Fruit fly (Drosophila melanogaster) whole organism, embryonic: ENCODE data around the gene CG33124.

Experiments
- Aef1 ChIP-seq: fragments of 200-800 bp; sonication (Bioruptor generic); IDR thresholded peaks from 3 replicates; pipeline ENCODE4 v1.3.6; 2022; ENCODE audit warnings: missing biosample characterization, missing genetic modification characterization
- BEAF-32 ChIP-seq: fragments of 200-800 bp; sonication (Bioruptor generic); optimal IDR thresholded peaks from 3 replicates; lab custom pipeline; 2017; ENCODE audit warnings: missing biosample characterization, missing genetic modification characterization, mild to moderate bottlenecking, moderate library complexity, missing genetic modification reagents
- CG10959 ChIP-seq: fragments of 200-800 bp; sonication (Bioruptor generic); IDR thresholded peaks from 2 replicates; pipeline ENCODE4 v1.3.6; 2022; ENCODE audit warnings: missing biosample characterization, missing genetic modification characterization
- CG12071 ChIP-seq: fragments of 200-800 bp; sonication (Bioruptor generic); optimal IDR thresholded peaks from 3 replicates; lab custom pipeline; 2018; ENCODE audit warnings: missing biosample characterization, mild to moderate bottlenecking, missing genetic modification characterization
- CG13287 ChIP-seq: fragments of 200-800 bp; sonication (Bioruptor generic); IDR thresholded peaks from 2 replicates; pipeline ENCODE4 v1.3.6; 2022; ENCODE audit warnings: missing biosample characterization, missing genetic modification characterization; ENCODE audit not compliant: partially characterized antibody
- CG14050 ChIP-seq: fragments of 200-800 bp; sonication (Bioruptor generic); IDR thresholded peaks from 3 replicates; pipeline ENCODE4 v1.3.6; 2022; ENCODE audit warnings: missing biosample characterization, missing genetic modification characterization
- CG14441 ChIP-seq: fragments of 200-800 bp; sonication (Bioruptor generic); IDR thresholded peaks from 2 replicates; pipeline ENCODE4 v1.3.6; 2022; ENCODE audit warnings: missing biosample characterization, missing genetic modification characterization
- CG14965 ChIP-seq: fragments of 200-800 bp; sonication (Bioruptor generic); optimal IDR thresholded peaks from 2 replicates; lab custom pipeline; 2016; ENCODE audit warnings: missing biosample characterization, missing genetic modification characterization, borderline replicate concordance
- CG15011 ChIP-seq: fragments of 200-800 bp; sonication (Bioruptor generic); optimal IDR thresholded peaks from 3 replicates; lab custom pipeline; 2018; ENCODE audit warnings: missing biosample characterization, mild to moderate bottlenecking, missing genetic modification characterization
- CG16813 ChIP-seq: fragments of 200-800 bp; sonication (Bioruptor generic); IDR thresholded peaks from 3 replicates; pipeline ENCODE4 v1.3.6; 2022; ENCODE audit warnings: missing biosample characterization, missing genetic modification characterization; ENCODE audit not compliant: partially characterized antibody
- CG2875 ChIP-seq: fragments of 200-800 bp; sonication (Bioruptor generic); optimal IDR thresholded peaks from 2 replicates; lab custom pipeline; 2017; ENCODE audit warnings: missing biosample characterization, mild to moderate bottlenecking, missing genetic modification characterization, missing genetic modification reagents
- CG2889 ChIP-seq: fragments of 200-800 bp; sonication (Bioruptor generic); IDR thresholded peaks from 3 replicates; pipeline ENCODE4 v1.3.6; 2022; ENCODE audit warnings: missing biosample characterization, missing genetic modification characterization
- CG30020 ChIP-seq: fragments of 200-800 bp; optimal IDR thresholded peaks from 2 replicates; lab custom pipeline; 2019; ENCODE audit warnings: missing biosample characterization, mild to moderate bottlenecking, missing genetic modification characterization, moderate library complexity
- CG30403 ChIP-seq: fragments of 200-800 bp; sonication (Bioruptor generic); optimal IDR thresholded peaks from 3 replicates; lab custom pipeline; 2016; ENCODE audit warnings: missing biosample characterization, missing genetic modification characterization
- CG33213 ChIP-seq: fragments of 200-800 bp; sonication (Bioruptor generic); optimal IDR thresholded peaks from 3 replicates; lab custom pipeline; 2016; ENCODE audit warnings: missing biosample characterization, missing genetic modification characterization
- CG3838 ChIP-seq: fragments of 200-800 bp; sonication (Bioruptor generic); optimal IDR thresholded peaks from 3 replicates; lab custom pipeline; 2016; ENCODE audit warnings: missing biosample characterization, missing genetic modification characterization
- CG42726 ChIP-seq: fragments of 200-800 bp; sonication (Bioruptor generic); IDR thresholded peaks from 2 replicates; pipeline ENCODE4 v1.3.6; 2022; ENCODE audit warnings: missing biosample characterization, missing genetic modification characterization; ENCODE audit not compliant: partially characterized antibody
- CG4328 ChIP-seq: fragments of 200-800 bp; sonication (Bioruptor generic); optimal IDR thresholded peaks from 3 replicates; lab custom pipeline; 2017; ENCODE audit warnings: missing biosample characterization, missing genetic modification reagents, missing genetic modification characterization
- CG5245 ChIP-seq: fragments of 200-800 bp; sonication (Bioruptor generic); optimal IDR thresholded peaks from 3 replicates; lab custom pipeline; 2016; ENCODE audit warnings: missing biosample characterization, missing genetic modification characterization
- CG7372 ChIP-seq: fragments of 200-800 bp; sonication (Bioruptor generic); IDR thresholded peaks from 2 replicates; pipeline ENCODE4 v1.3.6; 2022; ENCODE audit warnings: missing biosample characterization, missing genetic modification characterization
- CG7839 ChIP-seq: fragments of 200-800 bp; sonication (Bioruptor generic); optimal IDR thresholded peaks from 3 replicates; lab custom pipeline; 2018; ENCODE audit warnings: missing biosample characterization, mild to moderate bottlenecking, missing genetic modification characterization, moderate library complexity
- CG9932 ChIP-seq: fragments of 200-800 bp; sonication (Bioruptor generic); IDR thresholded peaks from 2 replicates; pipeline ENCODE4 v1.3.6; 2022; ENCODE audit warnings: missing biosample characterization, missing genetic modification characterization
- CrebB ChIP-seq: fragments of 200-800 bp; sonication (Bioruptor generic); optimal IDR thresholded peaks from 3 replicates; lab custom pipeline; 2018; ENCODE audit warnings: missing biosample characterization, mild to moderate bottlenecking, missing genetic modification characterization
- E2f2 ChIP-seq: fragments of 200-800 bp; sonication (Bioruptor generic); IDR thresholded peaks from 2 replicates; pipeline ENCODE4 v1.3.6; 2022; ENCODE audit warnings: missing biosample characterization, missing genetic modification characterization
- Fer3 ChIP-seq: fragments of 200-800 bp; sonication (Bioruptor generic); optimal IDR thresholded peaks from 2 replicates; lab custom pipeline; 2018; ENCODE audit warnings: missing biosample characterization, mild to moderate bottlenecking, missing genetic modification characterization, moderate library complexity
- Lim3 ChIP-seq: fragments of 200-800 bp; sonication (Bioruptor generic); IDR thresholded peaks from 2 replicates; pipeline ENCODE4 v1.3.6; 2022; ENCODE audit warnings: missing biosample characterization, missing genetic modification characterization
- Lpt ChIP-seq: fragments of >200 bp; optimal IDR thresholded peaks from 2 replicates; lab custom pipeline; 2018; ENCODE audit warnings: missing biosample characterization, missing genetic modification characterization
- Optix ChIP-seq: fragments of 200-800 bp; sonication (Bioruptor generic); IDR thresholded peaks from 3 replicates; pipeline ENCODE4 v1.3.6; 2022; ENCODE audit warnings: missing biosample characterization, missing genetic modification characterization
- Ravus ChIP-seq: fragments of 200-800 bp; sonication (Bioruptor generic); IDR thresholded peaks from 2 replicates; pipeline ENCODE4 v1.3.6; 2022; ENCODE audit warnings: missing biosample characterization, missing genetic modification characterization
- Usf ChIP-seq: fragments of 200-800 bp; sonication (Bioruptor generic); optimal IDR thresholded peaks from 2 replicates; lab custom pipeline; 2017; ENCODE audit warnings: missing genotype, missing biosample characterization, missing genetic modification characterization
- amos ChIP-seq: fragments of 200-800 bp; sonication (Bioruptor generic); IDR thresholded peaks from 2 replicates; pipeline ENCODE4 v1.3.6; 2022; ENCODE audit warnings: missing biosample characterization, missing genetic modification characterization; ENCODE audit not compliant: partially characterized antibody
- ato ChIP-seq: fragments of 200-800 bp; sonication (Bioruptor generic); IDR thresholded peaks from 2 replicates; pipeline ENCODE4 v1.3.6; 2022; ENCODE audit warnings: missing biosample characterization, missing genetic modification characterization; ENCODE audit not compliant: partially characterized antibody
- dan ChIP-seq: fragments of 200-800 bp; sonication (Bioruptor generic); IDR thresholded peaks from 2 replicates; pipeline ENCODE4 v1.3.6; 2022; ENCODE audit warnings: missing biosample characterization, missing genetic modification characterization
- dysf ChIP-seq: fragments of 200-800 bp; sonication (Bioruptor generic); IDR thresholded peaks from 3 replicates; pipeline ENCODE4 v1.3.6; 2022; ENCODE audit warnings: missing biosample characterization, missing genetic modification characterization
- jumu ChIP-seq: fragments of 200-800 bp; sonication (Bioruptor generic); optimal IDR thresholded peaks from 3 replicates; lab custom pipeline; 2016; ENCODE audit warnings: missing biosample characterization, missing genetic modification characterization
- kay ChIP-seq: fragments of 200-800 bp; sonication (Bioruptor generic); optimal IDR thresholded peaks from 2 replicates; lab custom pipeline; 2016; ENCODE audit warnings: missing biosample characterization, missing genetic modification characterization
- lbe ChIP-seq: fragments of 200-800 bp; sonication (Bioruptor generic); optimal IDR thresholded peaks from 2 replicates; lab custom pipeline; 2016; ENCODE audit warnings: missing biosample characterization, mild to moderate bottlenecking, missing genetic modification characterization
- mam ChIP-seq: fragments of 200-800 bp; sonication (Bioruptor generic); optimal IDR thresholded peaks from 3 replicates; lab custom pipeline; 2016; ENCODE audit warnings: missing biosample characterization, missing genetic modification characterization
- oc ChIP-seq: fragments of 200-800 bp; sonication (Bioruptor generic); optimal IDR thresholded peaks from 2 replicates; lab custom pipeline; 2018; ENCODE audit warnings: missing biosample characterization, mild to moderate bottlenecking, missing genetic modification characterization, moderate library complexity
- pita ChIP-seq: fragments of 200-800 bp; sonication (Bioruptor generic); optimal IDR thresholded peaks from 2 replicates; lab custom pipeline; 2017; ENCODE audit warnings: missing biosample characterization, mild to moderate bottlenecking, missing genetic modification characterization
- ranshi ChIP-seq: fragments of 200-800 bp; sonication (Bioruptor generic); IDR thresholded peaks from 2 replicates; pipeline ENCODE4 v1.3.6; 2022; ENCODE audit warnings: missing biosample characterization, missing genetic modification characterization
- run ChIP-seq: fragments of 200-800 bp; sonication (Bioruptor generic); optimal IDR thresholded peaks from 3 replicates; lab custom pipeline; 2018; ENCODE audit warnings: missing biosample characterization, mild to moderate bottlenecking, missing genetic modification characterization
- salm ChIP-seq: fragments of 200-800 bp; sonication (Bioruptor generic); optimal IDR thresholded peaks from 2 replicates; lab custom pipeline; 2018; ENCODE audit warnings: missing biosample characterization, mild to moderate bottlenecking, missing genetic modification characterization
- schlank ChIP-seq: fragments of 200-800 bp; sonication (Bioruptor generic); optimal IDR thresholded peaks from 2 replicates; lab custom pipeline; 2018; ENCODE audit warnings: missing biosample characterization, mild to moderate bottlenecking, missing genetic modification characterization
- seq ChIP-seq: fragments of 200-800 bp; sonication (Bioruptor generic); IDR thresholded peaks from 2 replicates; pipeline ENCODE4 v1.3.6; 2022; ENCODE audit warnings: missing biosample characterization, missing genetic modification characterization
- shn ChIP-seq: fragments of 200-800 bp; sonication (Bioruptor generic); optimal IDR thresholded peaks from 3 replicates; lab custom pipeline; 2016; ENCODE audit warnings: missing biosample characterization, missing genetic modification characterization
- slp2 ChIP-seq: fragments of 200-800 bp; sonication (Bioruptor generic); optimal IDR thresholded peaks from 2 replicates; lab custom pipeline; 2016; ENCODE audit warnings: missing biosample characterization, missing genetic modification characterization
- sob ChIP-seq: fragments of 200-800 bp; sonication (Bioruptor generic); IDR thresholded peaks from 2 replicates; pipeline ENCODE4 v1.3.6; 2022; ENCODE audit warnings: missing biosample characterization, missing genetic modification characterization
- tap ChIP-seq: fragments of 200-800 bp; optimal IDR thresholded peaks from 3 replicates; lab custom pipeline; 2019; ENCODE audit warnings: missing biosample characterization, mild to moderate bottlenecking, missing genetic modification characterization, moderate library complexity
- toy ChIP-seq: fragments of 200-800 bp; sonication (Bioruptor generic); IDR thresholded peaks from 2 replicates; pipeline ENCODE4 v1.3.6; 2022; ENCODE audit warnings: missing biosample characterization, missing genetic modification characterization
- ttk ChIP-seq: fragments of 200-800 bp; sonication (Bioruptor generic); IDR thresholded peaks from 2 replicates; pipeline ENCODE4 v2.1.2; 2022; ENCODE audit warnings: missing biosample characterization, missing genetic modification characterization

The CG33124 gene

DNA sequence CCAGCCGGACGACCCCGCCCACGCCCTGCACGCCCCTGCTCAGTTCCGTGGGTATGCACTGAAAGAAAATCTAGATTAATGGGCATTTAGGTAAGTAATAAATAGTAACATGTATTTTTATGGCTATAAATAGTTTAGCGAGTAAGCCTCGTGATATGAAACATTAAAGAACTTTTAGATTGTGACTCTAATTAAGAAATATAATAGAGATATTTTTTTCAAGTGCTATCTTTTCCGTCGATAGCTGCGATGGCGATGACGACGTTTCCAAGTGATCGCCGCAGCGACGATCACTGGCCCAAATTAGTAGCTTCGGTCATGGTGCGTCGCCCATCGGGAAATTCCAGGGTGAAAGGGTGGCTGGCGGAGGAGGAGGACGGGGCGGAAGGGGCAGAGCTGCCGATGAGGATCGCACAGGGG, 28.8 kb downstream of the CG33124 start (continued):
- TF ChIP-seq CG3838 (peak; percentile 73), CG30020 (tag; lab: Kevin White, UChicago) (peak; percentile 47), dan (GFP tag; lab: Robert Waterston, UW) (peak; percentile 56; the same call in 1 of the 2 replicates), CG13287 (no peak), tap (tag; lab: Kevin White, UChicago) (peak; percentile 95), run (tag; lab: Kevin White, UChicago) (peak; percentile 90), CG7372 (GFP tag; lab: Robert Waterston, UW) (peak; percentile 87), Usf (GFP tag; lab: Kevin White, UChicago) (peak; percentile 47), jumu (peak; percentile 75), ttk (GFP tag; lab: Robert Waterston, UW) (peak; percentile 91), CG2889 (GFP tag; lab: Robert Waterston, UW) (peak; percentile 72; the same call in 2 of the 3 replicates), CG30403 (GFP tag; lab: Kevin White, UChicago) (peak; percentile 88), Aef1 (peak; percentile 80), CG15011 (GFP tag; lab: Kevin White, UChicago) (peak; percentile 86), pita (GFP tag; lab: Kevin White, UChicago) (no peak), CG14441 (peak; percentile 85), oc (tag; lab: Kevin White, UChicago) (peak; percentile 94), Ravus (GFP tag; lab: Robert Waterston, UW) (peak; percentile 58), sob (GFP tag; lab: Robert Waterston, UW) (peak; percentile 87), lbe (GFP tag; lab: Kevin White, UChicago) (peak; percentile 49), CG10959 (GFP tag; lab: Robert Waterston, UW) (peak; percentile 86), E2f2 (GFP tag; lab: Robert Waterston, UW) (peak; percentile 69), BEAF-32 (GFP tag; lab: Kevin White, UChicago) (no peak), CG4328 (peak; percentile 55), CG14965 (peak; percentile 21), slp2 (GFP tag; lab: Kevin White, UChicago) (peak; percentile 71), Fer3 (peak; percentile 88), CG12071 (GFP tag; lab: Kevin White, UChicago) (peak; percentile 88), kay (GFP tag; lab: Kevin White, UChicago) (peak; percentile 76), ranshi (GFP tag; lab: Robert Waterston, UW) (peak; percentile 91), salm (tag; lab: Kevin White, UChicago) (peak; percentile 91), seq (GFP tag; lab: Robert Waterston, UW) (peak; percentile 80), CG16813 (GFP tag; lab: Robert Waterston, UW) (no peak), CG7839 (peak; percentile 93), CG5245 (GFP tag; lab: Kevin White, UChicago) (peak; percentile 85), dysf (peak; percentile 91), ato (GFP tag; lab: Robert Waterston, UW) (no peak), shn (GFP tag; lab: Kevin White, UChicago) (no peak), CG9932 (GFP tag; lab: Robert Waterston, UW) (peak; percentile 73), Lpt (GFP tag; lab: Kevin White, UChicago) (no peak), CG14050 (GFP tag; lab: Robert Waterston, UW) (peak; percentile 80), Lim3 (GFP tag; lab: Robert Waterston, UW) (peak; percentile 76), toy (GFP tag; lab: Robert Waterston, UW) (peak; percentile 45), amos (GFP tag; lab: Robert Waterston, UW) (no peak), CG2875 (GFP tag; lab: Kevin White, UChicago) (peak; percentile 91), CrebB (tag; lab: Kevin White, UChicago) (peak; percentile 78), mam (GFP tag; lab: Kevin White, UChicago) (peak; percentile 61), CG33213 (peak; percentile 63), schlank (tag; lab: Kevin White, UChicago) (peak; percentile 42), Optix (GFP tag; lab: Robert Waterston, UW) (peak; percentile 56; the same call in 2 of the 3 replicates), CG42726 (GFP tag; lab: Robert Waterston, UW) (no peak)
